ENCODE assay signal across 4 worm cellular contexts in the genomic region with DNA sequence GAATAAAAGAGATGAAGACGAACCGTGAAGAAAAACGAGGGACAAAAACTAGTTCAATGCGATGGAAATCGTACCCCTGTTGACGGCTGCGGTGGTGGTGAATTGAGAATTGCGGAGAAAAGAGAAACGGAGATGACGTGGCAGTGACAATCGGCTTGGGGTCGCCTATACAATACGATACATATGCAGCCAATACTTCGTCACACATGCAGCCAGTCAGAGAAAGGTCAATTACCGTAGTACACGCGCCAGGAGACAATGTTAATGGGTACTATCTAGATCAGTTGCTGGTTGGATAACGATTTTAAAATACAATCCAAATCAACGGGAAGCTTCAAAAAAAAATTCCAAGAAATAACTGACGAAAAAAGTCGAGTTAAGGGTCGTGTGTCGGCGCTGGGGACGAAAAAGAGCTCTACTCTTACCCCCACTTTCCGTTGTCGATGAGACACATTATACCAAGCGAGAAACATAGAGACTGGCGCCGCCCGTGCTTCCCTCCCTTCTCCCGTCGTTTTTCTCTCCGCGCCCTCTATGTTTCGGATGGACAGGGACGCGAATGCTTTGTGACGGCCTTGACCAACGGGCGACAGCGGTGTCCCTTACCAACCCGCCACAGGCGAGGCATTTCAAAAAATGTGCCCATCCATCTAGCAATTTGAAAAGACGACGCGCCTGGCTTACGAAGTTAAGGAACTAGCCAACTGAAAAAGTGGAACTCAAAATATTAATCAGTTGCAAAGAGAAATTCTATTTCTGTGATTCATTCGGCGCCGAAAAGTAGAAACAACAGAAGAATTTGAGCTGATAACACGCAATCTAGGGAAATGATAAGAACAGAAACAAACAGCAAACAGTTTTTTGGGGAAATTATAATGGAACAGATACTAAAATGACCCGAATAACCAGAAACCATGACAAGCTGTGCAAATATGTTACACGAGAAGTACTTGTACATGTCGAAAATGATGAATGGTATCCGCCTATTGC.
TF ChIP-seq lines count a peak whose summit lies in the region.

No protein-coding gene starts in this region.

TF ChIP-seq in whole organism, L1 larva, 84 proteins besides CTCF, POLR2A, EP300 and RAD21 (continued from another document and continues in another):
- TF ChIP-seq zip-4 (GFP tag; optimal IDR thresholded peaks at IDR 0.05; lab: Kevin White, UChicago) (no peak), xbp-1 (tag; optimal IDR thresholded peaks at IDR 0.05; lab: Kevin White, UChicago) (no peak), nhr-11 (tag; optimal IDR thresholded peaks at IDR 0.05; lab: Kevin White, UChicago) (no peak), mab-9 (GFP tag; IDR thresholded peaks at IDR 0.05; lab: Robert Waterston, UW) (0 out of 2 replicates have a peak, but pooled peaks have one; percentile 9), elt-3 (tag; optimal IDR thresholded peaks at IDR 0.05; lab: Kevin White, UChicago) (no peak), ceh-90 (tag; optimal IDR thresholded peaks at IDR 0.05; lab: Kevin White, UChicago) (no peak), jun-1 (tag; optimal IDR thresholded peaks at IDR 0.05; lab: Kevin White, UChicago) (no peak), nhr-71 (tag; optimal IDR thresholded peaks at IDR 0.05; lab: Kevin White, UChicago) (peak; percentile 11), snpc-4 (tag; optimal IDR thresholded peaks at IDR 0.05; lab: Kevin White, UChicago) (no peak), ztf-4 (tag; optimal IDR thresholded peaks at IDR 0.05; lab: Kevin White, UChicago) (no peak), nhr-84 (tag; optimal IDR thresholded peaks at IDR 0.05; lab: Kevin White, UChicago) (no peak), F16B12.6 (tag; optimal IDR thresholded peaks at IDR 0.05; lab: Kevin White, UChicago) (peak; percentile 4), mep-1 (tag; optimal IDR thresholded peaks at IDR 0.05; lab: Kevin White, UChicago) (no peak), nhr-90 (tag; optimal IDR thresholded peaks at IDR 0.05; lab: Kevin White, UChicago; ENCODE audit: poor library complexity) (no peak), efl-1 (optimal IDR thresholded peaks at IDR 0.05; lab: Kevin White, UChicago) (peak in 1 of 2 experiments; percentile 20), efl-1 (GFP tag; optimal IDR thresholded peaks at IDR 0.05 in 1 of 2; lab: Kevin White, UChicago) (peak; percentile 13 to 62), unc-30 (tag; optimal IDR thresholded peaks at IDR 0.05; lab: Kevin White, UChicago) (no peak), irx-1 (tag; optimal IDR thresholded peaks at IDR 0.05; lab: Kevin White, UChicago) (peak; percentile 7), skn-1 (tag; optimal IDR thresholded peaks at IDR 0.05; lab: Kevin White, UChicago) (no peak), unc-62 (GFP tag; optimal IDR thresholded peaks at IDR 0.05; lab: Kevin White, UChicago) (no peak), grh-1 (GFP tag; IDR thresholded peaks at IDR 0.05; lab: Robert Waterston, UW) (no peak), lir-3 (tag; optimal IDR thresholded peaks at IDR 0.05; lab: Kevin White, UChicago; ENCODE audit: poor library complexity) (no peak), ces-1 (GFP tag; optimal IDR thresholded peaks at IDR 0.05; lab: Kevin White, UChicago) (no peak), egl-13 (tag; optimal IDR thresholded peaks at IDR 0.05; lab: Kevin White, UChicago) (no peak), sox-4 (tag; optimal IDR thresholded peaks at IDR 0.05; lab: Kevin White, UChicago) (no peak), ceh-88 (GFP tag; IDR thresholded peaks at IDR 0.05; lab: Robert Waterston, UW) (no peak), dpl-1 (GFP tag; optimal IDR thresholded peaks at IDR 0.05; lab: Kevin White, UChicago) (peak in 2 of 3 experiments; percentile 7 to 30), aly-2 (tag; optimal IDR thresholded peaks at IDR 0.05; lab: Kevin White, UChicago) (no peak), nhr-19 (GFP tag; conservative IDR thresholded peaks at IDR 0.05; lab: Robert Waterston, UW) (no peak), ets-5 (GFP tag; IDR thresholded peaks at IDR 0.05; lab: Robert Waterston, UW) (no peak)

TF ChIP-seq in whole organism, L2 larva, 48 proteins besides CTCF, POLR2A, EP300 and RAD21 (continued from another document):
- TF ChIP-seq sem-4 (tag; optimal IDR thresholded peaks at IDR 0.05; lab: Kevin White, UChicago) (peak; percentile 39), nhr-21 (tag; optimal IDR thresholded peaks at IDR 0.05; lab: Kevin White, UChicago) (no peak), nhr-10 (tag; optimal IDR thresholded peaks at IDR 0.05; lab: Kevin White, UChicago) (no peak), lin-11 (tag; optimal IDR thresholded peaks at IDR 0.05; lab: Kevin White, UChicago) (no peak), mab-5 (tag; optimal IDR thresholded peaks at IDR 0.05; lab: Kevin White, UChicago) (peak; percentile 14), nhr-23 (tag; optimal IDR thresholded peaks at IDR 0.05; lab: Kevin White, UChicago) (no peak), gmeb-1 (tag; optimal IDR thresholded peaks at IDR 0.05; lab: Kevin White, UChicago) (no peak), nhr-129 (tag; optimal IDR thresholded peaks at IDR 0.05; lab: Kevin White, UChicago) (peak; percentile 9), skn-1 (tag; optimal IDR thresholded peaks at IDR 0.05; lab: Kevin White, UChicago) (no peak), unc-62 (GFP tag; optimal IDR thresholded peaks at IDR 0.05; lab: Kevin White, UChicago) (no peak), zag-1 (tag; optimal IDR thresholded peaks at IDR 0.05; lab: Kevin White, UChicago) (no peak), mbf-1 (tag; optimal IDR thresholded peaks at IDR 0.05; lab: Kevin White, UChicago) (no peak), elt-3 (tag; optimal IDR thresholded peaks at IDR 0.05; lab: Kevin White, UChicago) (no peak), R02D3.7 (tag; optimal IDR thresholded peaks at IDR 0.05; lab: Kevin White, UChicago) (no peak), lsy-2 (tag; optimal IDR thresholded peaks at IDR 0.05; lab: Kevin White, UChicago) (peak in 1 of 2 experiments; percentile 46), nhr-12 (tag; optimal IDR thresholded peaks at IDR 0.05; lab: Kevin White, UChicago) (no peak), snpc-4 (tag; optimal IDR thresholded peaks at IDR 0.05; lab: Kevin White, UChicago) (no peak), egl-27 (tag; optimal IDR thresholded peaks at IDR 0.05; lab: Kevin White, UChicago) (no peak), ama-1 (optimal IDR thresholded peaks at IDR 0.05; lab: Kevin White, UChicago) (no peak), sma-9 (GFP tag; optimal IDR thresholded peaks at IDR 0.05; lab: Kevin White, UChicago) (no peak), sma-9 (tag; optimal IDR thresholded peaks at IDR 0.05; lab: Kevin White, UChicago) (no peak), Y55F3AM.14 (GFP tag; optimal IDR thresholded peaks at IDR 0.05; lab: Kevin White, UChicago) (no peak), nhr-237 (tag; optimal IDR thresholded peaks at IDR 0.05; lab: Kevin White, UChicago) (no peak), nhr-25 (tag; optimal IDR thresholded peaks at IDR 0.05; lab: Kevin White, UChicago) (no peak), ZK546.5 (tag; optimal IDR thresholded peaks at IDR 0.05; lab: Kevin White, UChicago) (no peak), unc-39 (tag; optimal IDR thresholded peaks at IDR 0.05; lab: Kevin White, UChicago) (no peak), nhr-11 (tag; optimal IDR thresholded peaks at IDR 0.05; lab: Kevin White, UChicago) (no peak), F13H6.1 (tag; optimal IDR thresholded peaks at IDR 0.05; lab: Kevin White, UChicago) (peak; percentile 34), C34F6.9 (tag; optimal IDR thresholded peaks at IDR 0.05; lab: Kevin White, UChicago) (peak; percentile 21), lin-39 (tag; optimal IDR thresholded peaks at IDR 0.05; lab: Kevin White, UChicago) (no peak), nhr-77 (tag; optimal IDR thresholded peaks at IDR 0.05; lab: Kevin White, UChicago) (no peak), dmd-4 (tag; optimal IDR thresholded peaks at IDR 0.05; lab: Kevin White, UChicago) (no peak)
TF ChIP-seq in whole organism, L2 larva: peak in this region for 10.

TF ChIP-seq in whole organism, L3 larva, 47 proteins besides CTCF, POLR2A, EP300 and RAD21 (continued from another document):
- TF ChIP-seq elt-2 (tag; optimal IDR thresholded peaks at IDR 0.05; lab: Kevin White, UChicago) (peak; percentile 80), snpc-4 (tag; optimal IDR thresholded peaks at IDR 0.05; lab: Kevin White, UChicago) (peak; percentile 42), fkh-2 (tag; optimal IDR thresholded peaks at IDR 0.05; lab: Kevin White, UChicago) (no peak), nhr-28 (tag; optimal IDR thresholded peaks at IDR 0.05; lab: Kevin White, UChicago) (no peak), aly-2 (tag; optimal IDR thresholded peaks at IDR 0.05; lab: Kevin White, UChicago) (no peak), lsy-12 (tag; optimal IDR thresholded peaks at IDR 0.05; lab: Kevin White, UChicago) (no peak), lin-39 (tag; optimal IDR thresholded peaks at IDR 0.05; lab: Kevin White, UChicago) (peak; percentile 81)
TF ChIP-seq in whole organism, L3 larva: peak in this region for 8.

TF ChIP-seq in whole organism, L4 larva, 104 proteins besides CTCF, POLR2A, EP300 and RAD21 (continued from another document):
- TF ChIP-seq F44E2.7 (GFP tag; IDR thresholded peaks at IDR 0.05; lab: Robert Waterston, UW), result no peak
- peak; percentile 65 for TF ChIP-seq set-16 (GFP tag; IDR thresholded peaks at IDR 0.05; lab: Robert Waterston, UW)
- TF ChIP-seq dpl-1 (GFP tag; optimal IDR thresholded peaks at IDR 0.05; lab: Kevin White, UChicago), result peak; percentile 6
- peak; percentile 52 for TF ChIP-seq mep-1 (tag; optimal IDR thresholded peaks at IDR 0.05; lab: Kevin White, UChicago)
- no peak for TF ChIP-seq jun-1 (tag; optimal IDR thresholded peaks at IDR 0.05; lab: Kevin White, UChicago)
- TF ChIP-seq hif-1 (tag; optimal IDR thresholded peaks at IDR 0.05; lab: Kevin White, UChicago), result no peak
- no peak for TF ChIP-seq lin-29 (GFP tag; IDR thresholded peaks at IDR 0.05; lab: Robert Waterston, UW)
- TF ChIP-seq cey-2 (tag; optimal IDR thresholded peaks at IDR 0.05; lab: Kevin White, UChicago; ENCODE audit: borderline replicate concordance, insufficient read depth), result no peak
- TF ChIP-seq madf-5 (GFP tag; IDR thresholded peaks at IDR 0.05; lab: Robert Waterston, UW), result 0 out of 4 replicates have a peak, but pooled peaks of 1 of the 2 experiments have one; percentile 28
- TF ChIP-seq lin-15B (tag; optimal IDR thresholded peaks at IDR 0.05; lab: Kevin White, UChicago), result no peak
- TF ChIP-seq hlh-11 (tag; optimal IDR thresholded peaks at IDR 0.05; lab: Kevin White, UChicago), result peak; percentile 46
- TF ChIP-seq unc-62 (GFP tag; optimal IDR thresholded peaks at IDR 0.05 in 1 of 2; lab: Kevin White, UChicago), result peak in 1 of 2 experiments; percentile 95
- TF ChIP-seq unc-62 (tag; optimal IDR thresholded peaks at IDR 0.05; lab: Kevin White, UChicago), result no peak
- TF ChIP-seq F37D6.2 (tag; optimal IDR thresholded peaks at IDR 0.05; lab: Kevin White, UChicago), result no peak
- peak; percentile 72 for TF ChIP-seq pqm-1 (tag; optimal IDR thresholded peaks at IDR 0.05; lab: Kevin White, UChicago)
- no peak for TF ChIP-seq ceh-32 (tag; optimal IDR thresholded peaks at IDR 0.05; lab: Kevin White, UChicago; ENCODE audit: poor library complexity)
- 0 out of 2 replicates have a peak, but pooled peaks have one; percentile 24 for TF ChIP-seq hmg-1.1 (GFP tag; IDR thresholded peaks at IDR 0.05; lab: Robert Waterston, UW)
- TF ChIP-seq nhr-42 (GFP tag; IDR thresholded peaks at IDR 0.05; lab: Robert Waterston, UW), result no peak
- TF ChIP-seq aha-1 (tag; lab: Kevin White, UChicago), result peak; percentile 97
- TF ChIP-seq nhr-77 (tag; optimal IDR thresholded peaks at IDR 0.05; lab: Kevin White, UChicago), result no peak
- TF ChIP-seq ceh-62 (tag; optimal IDR thresholded peaks at IDR 0.05; lab: Kevin White, UChicago), result no peak
- TF ChIP-seq rbr-2 (tag; optimal IDR thresholded peaks at IDR 0.05; lab: Kevin White, UChicago), result no peak
- no peak; the same call in 1 of the 2 replicates for TF ChIP-seq nhr-41 (GFP tag; IDR thresholded peaks at IDR 0.05; lab: Robert Waterston, UW)
- no peak for TF ChIP-seq F26F4.8 (GFP tag; conservative IDR thresholded peaks at IDR 0.05; lab: Robert Waterston, UW)
- no peak for TF ChIP-seq zfp-2 (tag; optimal IDR thresholded peaks at IDR 0.05; lab: Kevin White, UChicago)
- TF ChIP-seq zfp-3 (GFP tag; conservative IDR thresholded peaks at IDR 0.05; lab: Robert Waterston, UW), result no peak
- TF ChIP-seq nhr-76 (tag; optimal IDR thresholded peaks at IDR 0.05; lab: Kevin White, UChicago), result no peak
- TF ChIP-seq lim-7 (GFP tag; IDR thresholded peaks at IDR 0.05; lab: Robert Waterston, UW), result 0 out of 2 replicates have a peak, but pooled peaks have one; percentile 25
- TF ChIP-seq hlh-30 (tag; optimal IDR thresholded peaks at IDR 0.05; lab: Kevin White, UChicago; ENCODE audit: insufficient read depth), result peak; percentile 11
- no peak for TF ChIP-seq mdt-29 (GFP tag; IDR thresholded peaks at IDR 0.05; lab: Robert Waterston, UW)
